Worm (Caenorhabditis elegans) whole organism, L1 larva: ENCODE results near the gene alh-4.

Experiments used
- C04F5.9 ChIP-seq: sonication (generic microtip); optimal IDR thresholded peaks from 2 replicates; lab custom pipeline; 2016; ENCODE audit warnings: missing genetic modification characterization, missing compliant biosample characterization
- C34B4.2 ChIP-seq: sonication (generic microtip); optimal IDR thresholded peaks from 2 replicates; lab custom pipeline; 2017; ENCODE audit warnings: mild to moderate bottlenecking, missing genetic modification characterization, missing compliant biosample characterization
- aly-2 ChIP-seq: fragments of 150-350 bp; optimal IDR thresholded peaks from 2 replicates; lab custom pipeline; 2014; ENCODE audit warnings: missing biosample characterization, missing genetic modification characterization
- ama-1 ChIP-seq: fragments of 150-350 bp; optimal IDR thresholded peaks from 2 replicates; lab custom pipeline; 2014
- blmp-1 ChIP-seq: fragments of 150-350 bp; optimal IDR thresholded peaks from 2 replicates; lab custom pipeline; 2014; ENCODE audit warnings: missing biosample characterization, missing genetic modification characterization
- ceh-63 ChIP-seq: fragments of 200-800 bp; sonication (Bioruptor generic); optimal IDR thresholded peaks from 2 replicates; lab custom pipeline; 2018; ENCODE audit warnings: mild to moderate bottlenecking, missing genetic modification characterization, missing compliant biosample characterization
- ceh-8 ChIP-seq: fragments of 200-800 bp; sonication (Bioruptor generic); optimal IDR thresholded peaks from 2 replicates; lab custom pipeline; 2018; ENCODE audit warnings: mild to moderate bottlenecking, missing genetic modification characterization, moderate library complexity, missing compliant biosample characterization
- ceh-88 ChIP-seq: fragments of 200-800 bp; sonication (Bioruptor generic); IDR thresholded peaks from 2 replicates; pipeline ENCODE4 v1.3.6; 2022; ENCODE audit warnings: missing genetic modification characterization, missing compliant biosample characterization
- ceh-90 ChIP-seq: sonication (generic microtip); optimal IDR thresholded peaks from 2 replicates; lab custom pipeline; 2016; ENCODE audit warnings: missing genetic modification characterization, missing compliant biosample characterization
- dpl-1 ChIP-seq, 3 experiments: fragments of 150-350 bp in 2 of 3; sonication (generic microtip) in 1 of 3; optimal IDR thresholded peaks; 2 replicates each; lab custom pipeline; 2014 to 2017; ENCODE audit warnings: missing biosample characterization in 3 of 3, missing genetic modification characterization in 3 of 3, missing genetic modification reagents in 3 of 3
- efl-1 ChIP-seq, 4 experiments: fragments of 150-350 bp; optimal IDR thresholded peaks in 3 of 4; peaks in 1 of 4; 1 replicate in 1 of 4; 2 replicates in 3 of 4; lab custom pipeline; 2014; ENCODE audit warnings: missing biosample characterization in 2 of 4, missing genetic modification characterization in 2 of 4, missing genetic modification reagents in 2 of 4
- efl-3 ChIP-seq: fragments of 200-800 bp; sonication (Bioruptor generic); optimal IDR thresholded peaks from 2 replicates; lab custom pipeline; 2018; ENCODE audit warnings: mild to moderate bottlenecking, missing genetic modification characterization, missing compliant biosample characterization
- egl-13 ChIP-seq: sonication (generic microtip); optimal IDR thresholded peaks from 2 replicates; lab custom pipeline; 2016; ENCODE audit warnings: missing genotype, missing genetic modification reagents, missing genetic modification characterization, missing compliant biosample characterization
- elt-2 ChIP-seq: sonication (generic microtip); optimal IDR thresholded peaks from 2 replicates; lab custom pipeline; 2016; ENCODE audit warnings: missing genetic modification characterization, mild to moderate bottlenecking, inconsistent platforms, missing compliant biosample characterization, missing genetic modification reagents
- ets-5 ChIP-seq: fragments of 200-800 bp; sonication (Bioruptor generic); IDR thresholded peaks from 2 replicates; pipeline ENCODE4 v1.3.6; 2022; ENCODE audit warnings: missing genetic modification characterization, missing compliant biosample characterization
- fkh-10 ChIP-seq: sonication (generic microtip); optimal IDR thresholded peaks from 2 replicates; lab custom pipeline; 2017; ENCODE audit warnings: missing biosample characterization, missing genetic modification reagents, missing genetic modification characterization
- fos-1 ChIP-seq: fragments of 150-350 bp; optimal IDR thresholded peaks from 2 replicates; lab custom pipeline; 2014; ENCODE audit warnings: missing biosample characterization, missing genetic modification characterization
- hlh-4 ChIP-seq: sonication (generic microtip); optimal IDR thresholded peaks from 2 replicates; lab custom pipeline; 2016; ENCODE audit warnings: mild to moderate bottlenecking, missing genetic modification characterization, missing compliant biosample characterization
- isw-1 ChIP-seq: fragments of 200-800 bp; sonication (Bioruptor generic); IDR thresholded peaks from 2 replicates; pipeline ENCODE4 v1.3.6; 2022; ENCODE audit warnings: missing genetic modification characterization, missing compliant biosample characterization
- jun-1 ChIP-seq: fragments of 150-350 bp; optimal IDR thresholded peaks from 2 replicates; lab custom pipeline; 2014; ENCODE audit warnings: missing biosample characterization, missing genetic modification reagents, missing genetic modification characterization
- lin-13 ChIP-seq: fragments of 150-350 bp; optimal IDR thresholded peaks from 2 replicates; lab custom pipeline; 2014; ENCODE audit warnings: missing biosample characterization, missing genetic modification reagents, missing genetic modification characterization
- lin-14 ChIP-seq: fragments of 200-800 bp; sonication (Bioruptor generic); optimal IDR thresholded peaks from 2 replicates; lab custom pipeline; 2018; ENCODE audit warnings: mild to moderate bottlenecking, missing genetic modification characterization, moderate library complexity, missing compliant biosample characterization
- lin-15B ChIP-seq: fragments of 150-350 bp; sonication (generic microtip); optimal IDR thresholded peaks from 3 replicates; lab custom pipeline; 2014; ENCODE audit warnings: missing biosample characterization, missing genetic modification characterization
- lir-3 ChIP-seq: sonication (generic microtip); optimal IDR thresholded peaks from 2 replicates; lab custom pipeline; 2016; ENCODE audit warnings: mild to moderate bottlenecking, missing genetic modification characterization, moderate library complexity, missing compliant biosample characterization; ENCODE audit not compliant: poor library complexity
- mdl-1 ChIP-seq, 2 experiments: fragments of 150-350 bp; optimal IDR thresholded peaks; 2 replicates each; lab custom pipeline; 2014 to 2017; ENCODE audit warnings: missing biosample characterization in 2 of 2, missing genetic modification characterization in 2 of 2, inconsistent platforms in 1 of 2
- mef-2 ChIP-seq: fragments of 150-350 bp; optimal IDR thresholded peaks from 2 replicates; lab custom pipeline; 2014; ENCODE audit warnings: missing biosample characterization, missing genetic modification characterization
- nhr-11 ChIP-seq: fragments of 150-350 bp; optimal IDR thresholded peaks from 2 replicates; lab custom pipeline; 2014; ENCODE audit warnings: missing biosample characterization, missing genetic modification characterization
- nhr-20 ChIP-seq: sonication (generic microtip); optimal IDR thresholded peaks from 2 replicates; lab custom pipeline; 2016; ENCODE audit warnings: mild to moderate bottlenecking, missing genetic modification characterization, missing compliant biosample characterization
- nhr-28 ChIP-seq: fragments of 150-350 bp; optimal IDR thresholded peaks from 2 replicates; lab custom pipeline; 2014; ENCODE audit warnings: missing biosample characterization, missing genetic modification characterization
- nhr-47 ChIP-seq: sonication (generic microtip); optimal IDR thresholded peaks from 2 replicates; lab custom pipeline; 2016; ENCODE audit warnings: mild to moderate bottlenecking, missing genetic modification characterization, moderate library complexity, missing compliant biosample characterization
- nhr-71 ChIP-seq: sonication (generic microtip); optimal IDR thresholded peaks from 2 replicates; lab custom pipeline; 2016; ENCODE audit warnings: mild to moderate bottlenecking, missing genetic modification characterization, moderate library complexity, missing compliant biosample characterization
- nhr-76 ChIP-seq: sonication (generic microtip); optimal IDR thresholded peaks from 2 replicates; lab custom pipeline; 2017; ENCODE audit warnings: missing biosample characterization, missing genetic modification characterization
- nhr-77 ChIP-seq: fragments of 150-350 bp; optimal IDR thresholded peaks from 2 replicates; lab custom pipeline; 2014; ENCODE audit warnings: missing biosample characterization, missing genetic modification characterization
- nhr-84 ChIP-seq: sonication (generic microtip); optimal IDR thresholded peaks from 2 replicates; lab custom pipeline; 2017; ENCODE audit warnings: missing biosample characterization, missing genetic modification characterization
- nhr-85 ChIP-seq: sonication (generic microtip); peaks from one replicate; lab custom pipeline; 2016; ENCODE audit warnings: missing genetic modification characterization, inconsistent platforms, missing compliant biosample characterization
- nhr-90 ChIP-seq: sonication (generic microtip); optimal IDR thresholded peaks from 2 replicates; lab custom pipeline; 2016; ENCODE audit warnings: mild to moderate bottlenecking, missing genetic modification characterization, missing compliant biosample characterization; ENCODE audit not compliant: poor library complexity
- pqm-1 ChIP-seq: sonication (generic microtip); optimal IDR thresholded peaks from 3 replicates; lab custom pipeline; 2017; ENCODE audit warnings: missing biosample characterization, missing genetic modification characterization
- skn-1 ChIP-seq: fragments of 150-350 bp; optimal IDR thresholded peaks from 2 replicates; lab custom pipeline; 2014; ENCODE audit warnings: missing biosample characterization, missing genetic modification characterization
- snu-23 ChIP-seq: sonication (generic microtip); optimal IDR thresholded peaks from 2 replicates; lab custom pipeline; 2016; ENCODE audit warnings: missing genetic modification characterization, missing compliant biosample characterization
- sox-4 ChIP-seq: sonication (generic microtip); optimal IDR thresholded peaks from 2 replicates; lab custom pipeline; 2016; ENCODE audit warnings: missing genetic modification characterization, missing compliant biosample characterization
- sup-37 ChIP-seq: fragments of 200-800 bp; sonication (Bioruptor generic); optimal IDR thresholded peaks from 2 replicates; lab custom pipeline; 2018; ENCODE audit warnings: mild to moderate bottlenecking, missing genetic modification characterization, missing compliant biosample characterization
- swsn-7 ChIP-seq: sonication (generic microtip); optimal IDR thresholded peaks from 2 replicates; lab custom pipeline; 2016; ENCODE audit warnings: missing genetic modification characterization, missing compliant biosample characterization
- unc-130 ChIP-seq: fragments of 150-350 bp; optimal IDR thresholded peaks from 2 replicates; lab custom pipeline; 2017; ENCODE audit warnings: missing biosample characterization, missing genetic modification characterization, inconsistent platforms
- unc-62 ChIP-seq: fragments of 150-350 bp; optimal IDR thresholded peaks from 2 replicates; lab custom pipeline; 2014; ENCODE audit warnings: missing biosample characterization, missing genetic modification reagents, missing genetic modification characterization
- unc-86 ChIP-seq: sonication (generic microtip); optimal IDR thresholded peaks from 2 replicates; lab custom pipeline; 2016; ENCODE audit warnings: missing genetic modification characterization, missing compliant biosample characterization
- unc-98 ChIP-seq: fragments of 200-800 bp; sonication (Bioruptor generic); IDR thresholded peaks from 2 replicates; pipeline ENCODE4 v1.3.6; 2022; ENCODE audit warnings: missing genetic modification characterization, missing compliant biosample characterization
- vab-15 ChIP-seq: sonication (generic microtip); optimal IDR thresholded peaks from 2 replicates; lab custom pipeline; 2017; ENCODE audit warnings: missing genotype, mild to moderate bottlenecking, missing genetic modification characterization, missing compliant biosample characterization
- xbp-1 ChIP-seq: sonication (generic microtip); optimal IDR thresholded peaks from 2 replicates; lab custom pipeline; 2016; ENCODE audit warnings: missing genetic modification characterization, missing compliant biosample characterization
- zip-4 ChIP-seq: fragments of 200-800 bp; sonication (Bioruptor generic); optimal IDR thresholded peaks from 2 replicates; lab custom pipeline; 2018; ENCODE audit warnings: mild to moderate bottlenecking, missing genetic modification characterization, moderate library complexity, missing compliant biosample characterization
- ztf-4 ChIP-seq: fragments of 150-350 bp; optimal IDR thresholded peaks from 2 replicates; lab custom pipeline; 2014; ENCODE audit warnings: missing biosample characterization, missing genetic modification characterization

The alh-4 gene

DNA sequence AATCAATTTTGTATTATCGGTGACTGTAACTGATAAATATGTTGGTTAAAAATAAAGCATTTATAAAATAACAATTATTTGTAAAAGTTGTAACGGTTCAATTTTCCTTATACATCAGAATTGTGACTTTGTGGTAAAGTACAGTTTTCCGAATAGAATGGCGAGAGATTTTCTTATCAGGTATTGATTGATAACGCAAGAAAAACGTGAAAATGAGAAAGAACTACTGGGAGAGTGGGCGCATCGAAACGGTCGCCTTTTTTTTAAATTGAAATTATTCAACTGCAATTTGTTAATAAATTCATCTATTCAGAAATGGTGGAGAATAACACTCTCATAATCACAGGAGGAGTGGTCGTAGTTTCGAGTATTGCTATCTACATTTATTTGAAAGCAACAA, 6.6 kb upstream of the alh-4 start, which contains the start of gene hpo-19:
Gene hpo-19, plus strand, starts transcription at position 314 of the 400 bp plus-strand sequence.
- TF ChIP-seq efl-3 (no peak), nhr-11 (tag; lab: Kevin White, UChicago) (no peak), sox-4 (tag; lab: Kevin White, UChicago) (no peak), C34B4.2 (tag; lab: Kevin White, UChicago) (no peak), elt-2 (tag; lab: Kevin White, UChicago) (peak; percentile 19), pqm-1 (tag; lab: Kevin White, UChicago) (no peak)

DNA sequence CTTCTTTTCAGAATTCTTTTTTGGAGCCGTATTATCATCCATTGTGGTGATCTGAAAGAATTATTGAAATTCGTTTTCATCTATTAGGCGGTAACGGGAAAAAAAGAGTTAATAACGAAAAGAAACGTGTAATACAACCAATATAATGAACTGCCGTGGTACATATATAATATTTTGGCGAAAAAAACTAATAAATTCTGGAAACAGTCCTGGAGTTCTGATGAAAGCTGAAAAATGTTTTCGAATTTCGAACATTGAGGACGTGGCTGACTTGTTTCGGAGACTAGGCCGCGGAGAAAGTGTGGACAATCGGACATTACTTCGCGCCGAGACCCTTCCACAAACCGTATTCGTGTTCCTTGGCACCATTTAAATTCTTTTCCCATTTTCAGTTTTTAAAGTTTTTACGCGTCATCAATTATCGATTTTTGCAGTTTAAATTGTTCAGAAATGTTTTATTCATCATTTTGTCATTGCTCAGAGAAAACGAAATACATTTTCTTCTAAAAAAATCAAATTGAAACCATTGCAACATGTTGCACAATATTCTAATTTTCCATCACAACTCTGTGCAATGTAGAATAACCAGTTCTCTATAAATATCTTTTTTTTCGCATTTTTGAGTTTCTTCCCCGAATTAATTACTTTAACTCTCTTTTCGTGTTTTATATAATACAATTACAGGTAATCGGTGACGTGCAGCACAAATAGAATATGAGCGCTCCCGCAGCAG, 3.9 kb upstream of the alh-4 start, which contains the start of the genes gad-1 and erfa-1:
Gene gad-1, minus strand, starts transcription at position 51 of the 733 bp plus-strand sequence.
Gene erfa-1, plus strand, starts transcription at position 683 of the 733 bp plus-strand sequence.
- TF ChIP-seq lir-3 (tag; lab: Kevin White, UChicago) (peak; percentile 69), mdl-1 (tag; optimal IDR thresholded peaks at IDR 0.05; lab: Kevin White, UChicago) (peak in 1 of 2 experiments; percentile 32), nhr-84 (no peak), isw-1 (GFP tag; lab: Robert Waterston, UW) (peak; percentile 41), ets-5 (GFP tag; lab: Robert Waterston, UW) (no peak), ztf-4 (tag; lab: Kevin White, UChicago) (no peak), jun-1 (no peak), nhr-76 (tag; lab: Kevin White, UChicago) (no peak), C04F5.9 (tag; lab: Kevin White, UChicago) (no peak), fos-1 (no peak), ceh-90 (tag; lab: Kevin White, UChicago) (peak; percentile 76), fkh-10 (GFP tag; lab: Kevin White, UChicago) (no peak), egl-13 (no peak), ceh-63 (no peak), unc-130 (tag; lab: Kevin White, UChicago) (peak; percentile 66), lin-13 (peak; percentile 30), lin-15B (peak; percentile 89), nhr-28 (tag; lab: Kevin White, UChicago) (no peak), nhr-71 (tag; lab: Kevin White, UChicago) (peak; percentile 72), ceh-8 (GFP tag; lab: Kevin White, UChicago) (no peak), nhr-47 (tag; lab: Kevin White, UChicago) (peak; percentile 63), sox-4 (tag; lab: Kevin White, UChicago) (no peak), aly-2 (tag; lab: Kevin White, UChicago) (no peak), unc-62 (GFP tag; lab: Kevin White, UChicago) (no peak), dpl-1 (GFP tag; optimal IDR thresholded peaks at IDR 0.05; lab: Kevin White, UChicago) (peak; percentile 61 to 71 (median 62)), lin-14 (peak; percentile 69), zip-4 (no peak), elt-2 (tag; lab: Kevin White, UChicago) (no peak), swsn-7 (tag; lab: Kevin White, UChicago) (peak; percentile 36), unc-98 (GFP tag; lab: Robert Waterston, UW) (no peak), xbp-1 (peak; percentile 38), ceh-88 (GFP tag; lab: Robert Waterston, UW) (no peak), nhr-77 (tag; lab: Kevin White, UChicago) (no peak), skn-1 (tag; lab: Kevin White, UChicago) (peak; percentile 66), sup-37 (no peak), nhr-11 (tag; lab: Kevin White, UChicago) (no peak), nhr-20 (peak; percentile 68), vab-15 (tag; lab: Kevin White, UChicago) (no peak), ama-1 (lab: Kevin White, UChicago) (no peak), blmp-1 (peak; percentile 47), mef-2 (no peak), nhr-85 (tag; lab: Kevin White, UChicago) (peak; percentile 74), snu-23 (GFP tag; lab: Kevin White, UChicago) (peak; percentile 68), hlh-4 (tag; lab: Kevin White, UChicago) (no peak), unc-86 (tag; lab: Kevin White, UChicago) (peak; percentile 16), nhr-90 (tag; lab: Kevin White, UChicago) (peak; percentile 6), efl-1 (optimal IDR thresholded peaks at IDR 0.05; lab: Kevin White, UChicago) (peak; percentile 67 to 78), efl-1 (GFP tag; optimal IDR thresholded peaks at IDR 0.05 in 1 of 2; lab: Kevin White, UChicago) (peak; percentile 67 to 82)
